Worm (Caenorhabditis elegans) whole organism, late embryonic: Measurements from ENCODE around the gene tag-153.

Source experiments
- C08G9.2 ChIP-seq: sonication (generic microtip); optimal IDR thresholded peaks from 2 replicates; lab custom pipeline; 2016; ENCODE audit warnings: mild to moderate bottlenecking, missing genetic modification characterization, moderate library complexity, missing compliant biosample characterization
- C38D4.7 ChIP-seq: fragments of 200-800 bp; sonication (Bioruptor generic); optimal IDR thresholded peaks from 2 replicates; lab custom pipeline; 2018; ENCODE audit warnings: mild to moderate bottlenecking, missing genetic modification characterization, moderate library complexity, missing compliant biosample characterization
- F13H6.1 ChIP-seq: sonication (generic microtip); optimal IDR thresholded peaks from 2 replicates; lab custom pipeline; 2016; ENCODE audit warnings: missing genetic modification characterization, missing compliant biosample characterization
- K09A11.1 ChIP-seq: sonication (generic microtip); optimal IDR thresholded peaks from 2 replicates; lab custom pipeline; 2017; ENCODE audit warnings: antibody characterized with exemption, mild to moderate bottlenecking, missing genetic modification characterization, missing compliant biosample characterization; ENCODE audit not compliant: insufficient read depth
- Y22D7AL.16 ChIP-seq: sonication (generic microtip); optimal IDR thresholded peaks from 2 replicates; lab custom pipeline; 2016; ENCODE audit warnings: missing genetic modification characterization, missing compliant biosample characterization
- ahr-1 ChIP-seq: sonication (generic microtip); optimal IDR thresholded peaks from 2 replicates; lab custom pipeline; 2016; ENCODE audit warnings: missing genetic modification characterization, missing compliant biosample characterization
- ceh-18 ChIP-seq: sonication (generic microtip); optimal IDR thresholded peaks from 2 replicates; lab custom pipeline; 2016; ENCODE audit warnings: missing genetic modification characterization, missing compliant biosample characterization
- ceh-22 ChIP-seq: sonication (generic microtip); optimal IDR thresholded peaks from 2 replicates; lab custom pipeline; 2017; ENCODE audit warnings: missing biosample characterization, missing genetic modification characterization
- ceh-24 ChIP-seq: sonication (generic microtip); optimal IDR thresholded peaks from 2 replicates; lab custom pipeline; 2016; ENCODE audit warnings: mild to moderate bottlenecking, missing genetic modification characterization, missing compliant biosample characterization
- ceh-30 ChIP-seq: fragments of 150-350 bp; optimal IDR thresholded peaks from 2 replicates; lab custom pipeline; 2014; ENCODE audit warnings: missing biosample characterization, missing genetic modification characterization
- ceh-31 ChIP-seq: sonication (generic microtip); optimal IDR thresholded peaks from 2 replicates; lab custom pipeline; 2016; ENCODE audit warnings: missing genetic modification characterization, missing compliant biosample characterization
- ceh-9 ChIP-seq: sonication (generic microtip); optimal IDR thresholded peaks from 2 replicates; lab custom pipeline; 2016; ENCODE audit warnings: mild to moderate bottlenecking, missing genetic modification characterization, inconsistent platforms, missing compliant biosample characterization
- elt-2 ChIP-seq: sonication (generic microtip); optimal IDR thresholded peaks from 2 replicates; lab custom pipeline; 2016; ENCODE audit warnings: missing genetic modification reagents, missing genetic modification characterization, missing compliant biosample characterization
- elt-4 ChIP-seq: sonication (generic microtip); optimal IDR thresholded peaks from 2 replicates; lab custom pipeline; 2016; ENCODE audit warnings: missing genetic modification characterization, missing compliant biosample characterization
- ets-4 ChIP-seq: sonication (generic microtip); optimal IDR thresholded peaks from 2 replicates; lab custom pipeline; 2016; ENCODE audit warnings: missing genetic modification characterization, missing compliant biosample characterization
- hlh-13 ChIP-seq: fragments of 200-800 bp; sonication (Bioruptor generic); optimal IDR thresholded peaks from 2 replicates; lab custom pipeline; 2018; ENCODE audit warnings: mild to moderate bottlenecking, missing genetic modification characterization, missing compliant biosample characterization
- hlh-15 ChIP-seq: sonication (generic microtip); optimal IDR thresholded peaks from 2 replicates; lab custom pipeline; 2016; ENCODE audit warnings: missing genetic modification characterization, missing compliant biosample characterization
- hlh-6 ChIP-seq: sonication (generic microtip); optimal IDR thresholded peaks from 2 replicates; lab custom pipeline; 2016; ENCODE audit warnings: missing genotype, missing genetic modification characterization, missing compliant biosample characterization
- lim-6 ChIP-seq: sonication (generic microtip); optimal IDR thresholded peaks from 2 replicates; lab custom pipeline; 2016; ENCODE audit warnings: missing genetic modification characterization, missing compliant biosample characterization
- lin-11 ChIP-seq: fragments of 200-800 bp; sonication (Bioruptor generic); optimal IDR thresholded peaks from 2 replicates; lab custom pipeline; 2018; ENCODE audit warnings: mild to moderate bottlenecking, missing genetic modification characterization, missing compliant biosample characterization
- madf-2 ChIP-seq: sonication (generic microtip); optimal IDR thresholded peaks from 2 replicates; lab custom pipeline; 2017; ENCODE audit warnings: missing genetic modification characterization, missing compliant biosample characterization
- nfya-1 ChIP-seq: sonication (generic microtip); optimal IDR thresholded peaks from 2 replicates; lab custom pipeline; 2017; ENCODE audit warnings: missing genetic modification characterization, mild to moderate bottlenecking, missing compliant biosample characterization, antibody characterized with exemption, moderate library complexity
- nhr-11 ChIP-seq: fragments of 150-350 bp; optimal IDR thresholded peaks from 2 replicates; lab custom pipeline; 2014; ENCODE audit warnings: missing biosample characterization, missing genetic modification characterization
- npax-4 ChIP-seq: sonication (generic microtip); optimal IDR thresholded peaks from 2 replicates; lab custom pipeline; 2016; ENCODE audit warnings: missing genetic modification characterization, missing compliant biosample characterization
- pat-9 ChIP-seq: fragments of 200-800 bp; sonication (Bioruptor generic); optimal IDR thresholded peaks from 2 replicates; lab custom pipeline; 2018; ENCODE audit warnings: mild to moderate bottlenecking, missing genetic modification characterization, moderate library complexity, missing compliant biosample characterization
- pqm-1 ChIP-seq: sonication (generic microtip); optimal IDR thresholded peaks from 2 replicates; lab custom pipeline; 2016; ENCODE audit warnings: missing genetic modification characterization, missing compliant biosample characterization
- rnt-1 ChIP-seq: sonication (generic microtip); optimal IDR thresholded peaks from 2 replicates; lab custom pipeline; 2016; ENCODE audit warnings: missing genetic modification characterization, missing compliant biosample characterization
- sox-4 ChIP-seq: sonication (generic microtip); optimal IDR thresholded peaks from 2 replicates; lab custom pipeline; 2017; ENCODE audit warnings: mild to moderate bottlenecking, missing genetic modification characterization, inconsistent platforms, missing compliant biosample characterization
- tbx-2 ChIP-seq: sonication (generic microtip); optimal IDR thresholded peaks from 2 replicates; lab custom pipeline; 2016; ENCODE audit warnings: missing genetic modification characterization, missing compliant biosample characterization
- ztf-16 ChIP-seq: sonication (generic microtip); optimal IDR thresholded peaks from 2 replicates; lab custom pipeline; 2017; ENCODE audit warnings: missing genetic modification characterization, missing compliant biosample characterization

The tag-153 gene

DNA sequence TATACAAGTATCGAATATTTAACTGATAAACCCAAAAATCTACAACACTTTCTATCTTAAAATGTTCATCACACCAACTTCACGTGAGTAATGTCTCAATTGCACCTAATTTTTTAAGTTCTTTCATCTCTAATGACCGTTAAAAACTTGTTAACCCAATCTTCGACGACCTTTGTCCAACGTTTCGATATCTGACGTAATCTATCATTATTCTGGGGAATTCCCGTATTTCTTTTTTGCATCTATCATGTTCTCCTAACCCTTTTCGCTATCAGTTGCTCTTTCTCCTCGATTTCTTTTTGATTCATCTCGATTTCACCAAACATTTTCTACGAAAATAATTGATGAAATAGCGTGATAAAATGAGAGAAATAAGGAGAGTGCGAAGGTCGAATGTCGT is 4.8 kb downstream of the tag-153 start:
- TF ChIP-seq ceh-18 (no peak), tbx-2 (tag; lab: Kevin White, UChicago) (no peak)
- TF ChIP-seq, all 69 proteins: peak for 0

DNA sequence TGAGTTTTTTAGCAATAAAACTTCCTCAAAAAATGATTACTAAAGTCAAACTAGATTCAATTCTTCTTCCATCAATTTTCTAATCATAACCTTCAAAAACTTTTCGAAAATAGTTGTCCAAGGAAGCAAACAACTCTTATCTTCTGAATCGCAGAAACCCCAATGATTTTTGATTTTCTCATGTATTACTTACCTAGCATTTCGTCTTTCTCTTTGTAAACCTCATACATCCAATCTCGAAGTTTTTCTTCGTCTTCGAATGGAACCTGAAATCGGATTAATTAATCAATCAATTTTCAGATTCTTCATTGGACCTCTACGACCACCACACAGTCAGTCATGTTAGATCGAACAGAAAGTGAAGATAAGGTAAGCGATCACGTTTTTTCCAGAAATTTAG is 5.8 kb downstream of the tag-153 start, which contains the start of gene K07B1.4:
Gene K07B1.4 (plus strand): TSS at position 301 of the 400 bp plus-strand sequence.
- TF ChIP-seq K09A11.1 (tag; lab: Kevin White, UChicago) = no peak
- no peak for TF ChIP-seq hlh-6 (tag; lab: Kevin White, UChicago)
- TF ChIP-seq Y22D7AL.16 (tag; lab: Kevin White, UChicago) = no peak
- no peak for TF ChIP-seq ceh-9 (tag; lab: Kevin White, UChicago)
- no peak for TF ChIP-seq hlh-15 (tag; lab: Kevin White, UChicago)
- TF ChIP-seq elt-4 (tag; lab: Kevin White, UChicago) = no peak
- no peak for TF ChIP-seq C08G9.2 (tag; lab: Kevin White, UChicago)
- no peak for TF ChIP-seq ceh-22 (tag; lab: Kevin White, UChicago)
- TF ChIP-seq, all 69 proteins: peak for 0

DNA sequence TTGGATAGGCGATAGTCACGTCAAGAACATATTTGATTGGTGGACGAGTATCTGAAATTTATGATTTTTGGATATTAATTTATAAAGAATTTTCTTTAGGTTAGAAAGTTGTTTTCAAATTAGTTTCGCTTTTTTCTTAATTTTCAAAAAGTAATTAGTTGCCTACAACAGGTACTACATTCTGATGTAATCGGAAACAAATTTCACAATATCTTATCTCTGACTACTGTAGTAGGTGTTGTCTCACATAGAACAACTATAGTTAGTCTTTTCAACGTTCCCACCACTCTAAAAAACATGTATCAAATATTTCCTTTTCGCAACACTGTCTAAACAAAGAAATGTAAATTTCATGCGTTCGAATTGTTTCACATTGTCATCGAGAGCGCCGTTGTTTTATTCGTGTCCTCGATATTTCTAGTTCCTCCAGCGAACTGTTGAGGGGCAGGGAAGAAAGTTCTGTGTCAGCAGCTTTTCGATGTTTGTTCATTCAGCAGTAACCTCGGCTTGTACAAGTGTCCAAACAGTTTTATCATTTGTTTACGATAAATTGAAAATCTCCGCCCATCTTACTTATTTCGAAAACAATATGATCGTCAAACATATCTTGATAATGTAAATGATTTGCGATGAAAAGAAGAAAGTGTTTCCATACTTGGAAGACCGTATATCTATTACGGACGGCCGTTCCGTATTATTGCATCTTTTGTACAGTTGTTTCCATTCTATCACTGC is 6.5 kb downstream of the tag-153 start:
- TF ChIP-seq pqm-1 (tag; lab: Kevin White, UChicago) = no peak
- TF ChIP-seq ceh-24 (tag; lab: Kevin White, UChicago) = no peak
- TF ChIP-seq pat-9 = no peak
- no peak for TF ChIP-seq elt-2
- no peak for TF ChIP-seq nhr-11
- TF ChIP-seq lim-6 = no peak
- TF ChIP-seq madf-2 = no peak
- no peak for TF ChIP-seq ceh-30 (tag; lab: Kevin White, UChicago)
- TF ChIP-seq nfya-1 (tag; lab: Kevin White, UChicago) = no peak
- TF ChIP-seq ets-4 (tag; lab: Kevin White, UChicago) = no peak
- no peak for TF ChIP-seq hlh-13 (GFP tag; lab: Kevin White, UChicago)
- TF ChIP-seq lin-11 (tag; lab: Kevin White, UChicago) = no peak
- no peak for TF ChIP-seq ceh-31 (tag; lab: Kevin White, UChicago)
- TF ChIP-seq ztf-16 (tag; lab: Kevin White, UChicago) = no peak
- TF ChIP-seq ceh-22 (tag; lab: Kevin White, UChicago) = no peak
- TF ChIP-seq ahr-1 = no peak
- TF ChIP-seq rnt-1 (tag; lab: Kevin White, UChicago) = no peak
- no peak for TF ChIP-seq C38D4.7 (GFP tag; lab: Kevin White, UChicago)

DNA sequence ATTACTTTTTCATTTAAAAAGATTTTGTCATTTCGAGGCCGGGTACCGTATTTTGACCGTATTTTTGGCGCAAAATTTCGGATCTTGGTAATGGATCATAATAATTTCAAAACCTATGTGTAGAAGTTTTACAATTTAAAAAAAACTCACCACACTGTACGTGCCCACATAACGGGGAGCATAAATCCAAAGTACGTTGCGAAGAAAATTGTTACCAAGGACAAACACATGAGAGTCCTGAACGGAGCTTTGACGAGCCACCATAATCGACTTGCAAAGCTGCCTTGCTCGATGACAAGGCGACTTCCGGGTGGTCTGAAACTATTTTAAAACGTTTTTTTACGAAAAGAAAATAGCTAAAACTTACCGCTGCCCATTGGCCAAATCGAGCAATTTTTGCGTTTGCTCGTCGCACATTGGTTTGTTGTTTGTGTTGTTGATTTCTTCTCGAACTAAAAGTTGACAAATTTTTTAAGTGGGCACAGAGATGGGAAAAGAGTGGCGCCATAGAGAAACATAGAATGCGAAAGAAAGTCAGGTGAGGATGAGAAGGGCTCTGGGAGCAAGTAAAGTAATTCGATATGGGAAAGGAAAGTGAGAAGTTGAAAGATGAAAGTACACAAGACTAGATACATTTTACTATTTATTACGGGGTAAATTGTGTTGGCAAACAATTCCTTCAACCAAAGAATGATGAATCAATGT is 9.9 kb downstream of the tag-153 start:
- TF ChIP-seq ceh-31 (tag; lab: Kevin White, UChicago) (no peak), hlh-6 (tag; lab: Kevin White, UChicago) (no peak), F13H6.1 (tag; lab: Kevin White, UChicago) (no peak), sox-4 (tag; lab: Kevin White, UChicago) (no peak), rnt-1 (tag; lab: Kevin White, UChicago) (no peak)

DNA sequence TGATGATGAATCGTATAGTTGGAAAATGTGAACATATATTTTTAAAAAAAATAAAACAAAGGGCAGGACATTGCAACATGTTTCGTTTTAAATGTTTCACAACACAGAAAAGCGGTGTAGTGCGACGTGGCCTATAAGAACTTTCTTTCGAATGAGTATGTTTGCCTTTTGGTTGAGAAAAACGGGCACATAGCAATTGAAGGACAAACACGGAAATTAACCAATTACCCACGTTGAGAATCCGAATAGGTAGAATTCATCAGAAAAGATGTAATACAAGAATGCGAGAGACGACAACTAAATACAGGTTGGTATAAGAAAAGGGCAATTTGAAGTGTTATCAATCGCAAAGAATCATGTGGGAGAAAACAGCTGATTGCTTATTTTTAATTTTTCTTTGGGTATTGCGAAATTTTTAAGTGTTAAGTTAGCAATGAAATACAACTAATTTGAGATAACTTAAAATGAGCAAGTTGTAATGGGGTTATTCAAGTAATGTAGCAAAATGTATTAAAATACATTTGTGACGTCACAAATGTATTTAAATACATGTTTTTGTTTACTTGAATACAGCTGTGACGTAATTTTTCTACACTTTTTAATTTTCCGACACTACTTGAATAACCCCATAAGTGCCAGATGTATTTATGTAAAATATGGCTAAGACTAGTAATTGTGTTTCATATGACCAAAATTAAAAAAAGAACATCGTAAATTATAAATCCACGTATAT is 10.6 kb downstream of the tag-153 start, which contains the start of gene acl-14:
Gene acl-14 (minus strand): TSS at position 316 of the 733 bp plus-strand sequence.
- TF ChIP-seq npax-4 (tag; lab: Kevin White, UChicago) = no peak
